Fruit fly (Drosophila melanogaster): ENCODE results near the gene CG32069.

Gene CG32069

DNA sequence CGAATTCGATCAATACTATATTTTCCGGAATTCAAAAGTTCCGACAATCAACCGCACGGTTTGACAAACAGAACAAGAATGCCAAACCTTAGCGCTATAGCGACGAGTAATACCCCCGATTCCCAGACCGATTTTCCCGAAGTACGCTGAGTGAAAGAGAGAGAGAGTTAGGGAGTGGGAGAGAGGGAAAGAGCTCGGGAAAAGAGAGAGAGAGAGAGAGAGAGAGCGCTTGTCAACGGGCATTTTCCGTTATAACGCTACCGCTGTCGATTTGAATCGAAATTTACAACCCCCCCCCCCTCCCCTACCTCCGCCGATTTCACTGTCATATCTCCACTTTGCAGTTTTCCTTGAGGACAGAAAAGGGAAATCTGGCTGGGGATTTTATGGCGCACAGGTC, 15.9 kb downstream of the CG32069 start (continued):
- TF ChIP-seq Rfx (GFP tag; IDR thresholded peaks at IDR 0.05), result 0 out of 2 replicates have a peak, but pooled peaks have one; percentile 10
- no peak for TF ChIP-seq chinmo (GFP tag; IDR thresholded peaks at IDR 0.05; ENCODE audit: partially characterized antibody)
- TF ChIP-seq kni (GFP tag; optimal IDR thresholded peaks at IDR 0.05), result peak; percentile 24
- peak; percentile 72 to 94 for TF ChIP-seq Trl (optimal IDR thresholded peaks at IDR 0.05)
- no peak for TF ChIP-seq Trl (GFP tag; optimal IDR thresholded peaks at IDR 0.05)
- no peak for TF ChIP-seq Meics (GFP tag; optimal IDR thresholded peaks at IDR 0.05)
- TF ChIP-seq ase (GFP tag; IDR thresholded peaks at IDR 0.05), result no peak
- peak; percentile 63 for TF ChIP-seq CG8290 (GFP tag; optimal IDR thresholded peaks at IDR 0.05)
- peak in 1 of 2 experiments; percentile 63 for TF ChIP-seq CG8290 (tag; optimal IDR thresholded peaks at IDR 0.05)
- TF ChIP-seq insv (GFP tag; optimal IDR thresholded peaks at IDR 0.05), result no peak
- TF ChIP-seq Hr78 (GFP tag; optimal IDR thresholded peaks at IDR 0.05), result no peak
- no peak for TF ChIP-seq Spps (tag; optimal IDR thresholded peaks at IDR 0.05)
- TF ChIP-seq MBD-R2 (GFP tag; IDR thresholded peaks at IDR 0.05), result no peak
- TF ChIP-seq onecut (GFP tag; IDR thresholded peaks at IDR 0.05), result peak; percentile 22; the same call in 1 of the 2 replicates
- TF ChIP-seq D (optimal IDR thresholded peaks at IDR 0.05), result no peak
- no peak for TF ChIP-seq D (GFP tag; optimal IDR thresholded peaks at IDR 0.05)
- TF ChIP-seq NfI (GFP tag; optimal IDR thresholded peaks at IDR 0.05), result no peak
- no peak for TF ChIP-seq sim (GFP tag; IDR thresholded peaks at IDR 0.05)
- TF ChIP-seq Dad (GFP tag; optimal IDR thresholded peaks at IDR 0.05), result no peak
- no peak for TF ChIP-seq CG8944 (GFP tag; optimal IDR thresholded peaks at IDR 0.05)
- no peak for TF ChIP-seq chn (GFP tag; optimal IDR thresholded peaks at IDR 0.05)
- no peak for TF ChIP-seq CG4404 (GFP tag; IDR thresholded peaks at IDR 0.05)
- TF ChIP-seq sens-2 (GFP tag; IDR thresholded peaks at IDR 0.05), result no peak
- peak; percentile 81 for TF ChIP-seq CG13894 (tag; optimal IDR thresholded peaks at IDR 0.05)
- TF ChIP-seq ato (GFP tag; IDR thresholded peaks at IDR 0.05; ENCODE audit: partially characterized antibody), result no peak
- TF ChIP-seq Tbp (GFP tag; optimal IDR thresholded peaks at IDR 0.05), result no peak
- no peak for TF ChIP-seq fd64A (GFP tag; optimal IDR thresholded peaks at IDR 0.05)
- TF ChIP-seq so (GFP tag; IDR thresholded peaks at IDR 0.05), result no peak
- TF ChIP-seq CG2875 (GFP tag; optimal IDR thresholded peaks at IDR 0.05), result peak; percentile 22
- no peak for TF ChIP-seq lola (GFP tag; optimal IDR thresholded peaks at IDR 0.05)
- TF ChIP-seq CG10267 (tag; optimal IDR thresholded peaks at IDR 0.05), result no peak
- TF ChIP-seq maf-S (GFP tag; optimal IDR thresholded peaks at IDR 0.05), result no peak
- TF ChIP-seq pfk (GFP tag; optimal IDR thresholded peaks at IDR 0.05), result no peak
- no peak for TF ChIP-seq Scr (GFP tag; IDR thresholded peaks at IDR 0.05; ENCODE audit: partially characterized antibody)
- no peak for TF ChIP-seq Side (GFP tag; optimal IDR thresholded peaks at IDR 0.05)
- TF ChIP-seq CG7963 (GFP tag; IDR thresholded peaks at IDR 0.05; ENCODE audit: partially characterized antibody), result no peak
- 0 out of 3 replicates have a peak, but pooled peaks have one; percentile 35 for TF ChIP-seq ci (GFP tag; IDR thresholded peaks at IDR 0.05)
- TF ChIP-seq ttk (GFP tag; IDR thresholded peaks at IDR 0.05), result no peak
- TF ChIP-seq TFAM (GFP tag; optimal IDR thresholded peaks at IDR 0.05), result no peak
- TF ChIP-seq Vsx1 (GFP tag; optimal IDR thresholded peaks at IDR 0.05), result no peak
- no peak for TF ChIP-seq jing (GFP tag; optimal IDR thresholded peaks at IDR 0.05)
- no peak for TF ChIP-seq CG1233 (GFP tag; optimal IDR thresholded peaks at IDR 0.05)
- no peak for TF ChIP-seq tup (GFP tag; optimal IDR thresholded peaks at IDR 0.05)
- TF ChIP-seq ash1 (GFP tag; optimal IDR thresholded peaks at IDR 0.05), result no peak
- no peak for TF ChIP-seq Antp (GFP tag; optimal IDR thresholded peaks at IDR 0.05)
- TF ChIP-seq CG10959 (GFP tag; IDR thresholded peaks at IDR 0.05), result no peak
- no peak for TF ChIP-seq CG6254 (GFP tag; optimal IDR thresholded peaks at IDR 0.05)
- no peak for TF ChIP-seq Max (GFP tag; optimal IDR thresholded peaks at IDR 0.05)
- no peak for TF ChIP-seq Lhr (GFP tag; optimal IDR thresholded peaks at IDR 0.05)
- peak; percentile 26 for TF ChIP-seq nerfin-1 (tag; optimal IDR thresholded peaks at IDR 0.05)
- no peak for TF ChIP-seq ro (GFP tag; IDR thresholded peaks at IDR 0.05)
- peak; percentile 0 for TF ChIP-seq CG17385 (GFP tag; optimal IDR thresholded peaks at IDR 0.05)
